Worm (Caenorhabditis elegans) whole organism, L3 larva: ENCODE data around the gene nhr-139.

Source experiments
- R02D3.7 ChIP-seq: fragments of 150-350 bp; optimal IDR thresholded peaks from 2 replicates; lab custom pipeline; 2014; ENCODE audit warnings: missing biosample characterization, missing genetic modification characterization
- ZK546.5 ChIP-seq: sonication (generic microtip); optimal IDR thresholded peaks from 2 replicates; lab custom pipeline; 2017; ENCODE audit warnings: missing biosample characterization, missing genetic modification characterization
- daf-12 ChIP-seq: fragments of 150-350 bp; optimal IDR thresholded peaks from 2 replicates; lab custom pipeline; 2014; ENCODE audit warnings: missing biosample characterization, missing genetic modification reagents, missing genetic modification characterization
- lin-15B ChIP-seq: fragments of 150-350 bp; optimal IDR thresholded peaks from 2 replicates; lab custom pipeline; 2014; ENCODE audit warnings: missing biosample characterization, missing genetic modification characterization
- lin-39 ChIP-seq: fragments of 150-350 bp; optimal IDR thresholded peaks from 2 replicates; lab custom pipeline; 2018; ENCODE audit warnings: missing biosample characterization, missing genetic modification reagents, missing genetic modification characterization
- nfya-1 ChIP-seq: sonication (generic microtip); optimal IDR thresholded peaks from 2 replicates; lab custom pipeline; 2017; ENCODE audit warnings: missing genetic modification characterization, mild to moderate bottlenecking, missing compliant biosample characterization, antibody characterized with exemption, moderate library complexity; ENCODE audit not compliant: insufficient read depth
- nhr-11 ChIP-seq: fragments of 150-350 bp; optimal IDR thresholded peaks from 2 replicates; lab custom pipeline; 2014; ENCODE audit warnings: missing biosample characterization, missing genetic modification characterization
- nhr-77 ChIP-seq: fragments of 150-350 bp; optimal IDR thresholded peaks from 2 replicates; lab custom pipeline; 2014; ENCODE audit warnings: missing biosample characterization, missing genetic modification characterization
- snpc-4 ChIP-seq: fragments of 150-350 bp; optimal IDR thresholded peaks from 2 replicates; lab custom pipeline; 2014; ENCODE audit warnings: missing biosample characterization, missing genetic modification characterization
- tbx-2 ChIP-seq: sonication (generic microtip); optimal IDR thresholded peaks from 2 replicates; lab custom pipeline; 2016; ENCODE audit warnings: mild to moderate bottlenecking, missing genetic modification characterization, missing compliant biosample characterization
- ztf-11 ChIP-seq: fragments of 150-350 bp; optimal IDR thresholded peaks from 2 replicates; lab custom pipeline; 2014; ENCODE audit warnings: missing biosample characterization, missing genetic modification characterization

DNA sequence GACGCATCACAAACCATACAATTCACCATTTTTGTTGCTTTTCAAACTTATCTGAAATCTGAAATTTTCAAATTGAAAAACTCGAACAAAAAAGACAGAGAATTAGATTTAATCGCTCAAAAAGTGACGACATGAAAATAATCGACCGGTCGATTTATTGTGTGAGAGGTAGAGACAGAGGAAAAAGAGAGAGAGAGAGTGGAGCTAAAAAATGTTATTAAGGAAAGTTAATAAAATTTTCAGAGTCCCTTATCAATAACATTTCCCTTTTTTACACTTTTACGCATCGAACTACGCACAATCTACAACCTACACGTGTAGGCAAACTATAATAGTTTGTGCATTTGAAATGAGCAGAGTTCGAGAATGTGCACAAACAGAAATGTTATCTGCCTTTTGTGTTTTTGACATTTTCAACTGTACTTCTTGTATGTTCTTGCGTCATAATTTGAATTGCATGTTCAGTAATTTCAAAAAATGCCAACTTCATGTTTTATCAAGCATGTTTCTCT is 9.5 kb upstream of the nhr-139 start, which contains the start of gene nhr-107:
- TF ChIP-seq lin-39 (tag; lab: Kevin White, UChicago): no peak
- no peak for TF ChIP-seq ZK546.5 (tag; lab: Kevin White, UChicago)
- no peak for TF ChIP-seq nhr-11
- no peak for TF ChIP-seq snpc-4 (tag; lab: Kevin White, UChicago)
- no peak for TF ChIP-seq ztf-11 (tag; lab: Kevin White, UChicago)
- no peak for TF ChIP-seq nfya-1
- no peak for TF ChIP-seq R02D3.7 (tag; lab: Kevin White, UChicago)
- no peak for TF ChIP-seq lin-15B (tag; lab: Kevin White, UChicago)
- no peak for TF ChIP-seq nhr-77 (tag; lab: Kevin White, UChicago)
- no peak for TF ChIP-seq daf-12 (tag; lab: Kevin White, UChicago)
- TF ChIP-seq tbx-2 (tag; lab: Kevin White, UChicago): no peak
